Worm (Caenorhabditis elegans): ENCODE measurements around the gene T05H4.11.

Gene T05H4.11

ce11 chrV:6407587-6407986, 18.5 kb downstream of the T05H4.11 start (continued):
- TF ChIP-seq lin-13 (GFP tag; optimal IDR thresholded peaks at IDR 0.05) (no peak), mdt-29 (GFP tag; IDR thresholded peaks at IDR 0.05) (no peak), lin-38 (GFP tag; IDR thresholded peaks at IDR 0.05) (no peak)

- peak; percentile 3 for TF ChIP-seq aha-1 (tag)
- peak; percentile 17 for TF ChIP-seq nhr-28 (tag; optimal IDR thresholded peaks at IDR 0.05)
- no peak for TF ChIP-seq cey-2 (tag; optimal IDR thresholded peaks at IDR 0.05; ENCODE audit: borderline replicate concordance, insufficient read depth)
- TF ChIP-seq ztf-7 (tag; optimal IDR thresholded peaks at IDR 0.05), result no peak
- TF ChIP-seq ceh-20 (GFP tag; IDR thresholded peaks at IDR 0.05), result no peak
- TF ChIP-seq lim-7 (GFP tag; IDR thresholded peaks at IDR 0.05), result peak; percentile 19; the same call in 1 of the 2 replicates
- TF ChIP-seq lin-38 (GFP tag; IDR thresholded peaks at IDR 0.05), result peak; percentile 42
- TF ChIP-seq zfp-3 (GFP tag; conservative IDR thresholded peaks at IDR 0.05), result peak; percentile 75
- TF ChIP-seq T20F7.1 (GFP tag; optimal IDR thresholded peaks at IDR 0.05), result peak; percentile 55
- peak; percentile 77 for TF ChIP-seq aly-2 (tag; optimal IDR thresholded peaks at IDR 0.05)
- TF ChIP-seq nhr-76 (tag; optimal IDR thresholded peaks at IDR 0.05), result no peak
- no peak for TF ChIP-seq nhr-25 (tag; optimal IDR thresholded peaks at IDR 0.05; ENCODE audit: borderline replicate concordance, insufficient read depth)
- no peak for TF ChIP-seq sdz-12 (GFP tag; optimal IDR thresholded peaks at IDR 0.05)
- TF ChIP-seq nhr-6 (tag; optimal IDR thresholded peaks at IDR 0.05), result no peak
- TF ChIP-seq tra-1 (GFP tag; IDR thresholded peaks at IDR 0.05), result peak; percentile 12; the same call in 1 of the 2 replicates
- peak; percentile 55 for TF ChIP-seq nhr-10 (tag; optimal IDR thresholded peaks at IDR 0.05)
- 0 out of 2 replicates have a peak, but pooled peaks have one; percentile 16 for TF ChIP-seq lin-1 (GFP tag; IDR thresholded peaks at IDR 0.05)
- peak; percentile 49 for TF ChIP-seq nhr-77 (tag; optimal IDR thresholded peaks at IDR 0.05)
- TF ChIP-seq pha-4 (GFP tag; IDR thresholded peaks at IDR 0.05), result 0 out of 2 replicates have a peak, but pooled peaks have one; percentile 20
- TF ChIP-seq pha-4 (tag; optimal IDR thresholded peaks at IDR 0.05), result no peak
- no peak for TF ChIP-seq dpl-1 (GFP tag; optimal IDR thresholded peaks at IDR 0.05)
- no peak for TF ChIP-seq duxl-1 (tag; optimal IDR thresholded peaks at IDR 0.05; ENCODE audit: poor library complexity)
- no peak for TF ChIP-seq ctbp-1 (GFP tag; IDR thresholded peaks at IDR 0.05)
- TF ChIP-seq lsy-2 (tag; optimal IDR thresholded peaks at IDR 0.05), result no peak
- TF ChIP-seq pqm-1 (tag; optimal IDR thresholded peaks at IDR 0.05), result peak; percentile 14
- TF ChIP-seq unc-62 (GFP tag; optimal IDR thresholded peaks at IDR 0.05 in 1 of 2), result peak in 1 of 2 experiments; percentile 57
- no peak for TF ChIP-seq unc-62 (tag; optimal IDR thresholded peaks at IDR 0.05)
- TF ChIP-seq R02D3.7 (tag; optimal IDR thresholded peaks at IDR 0.05), result no peak
- TF ChIP-seq dve-1 (tag; optimal IDR thresholded peaks at IDR 0.05; ENCODE audit: insufficient read depth), result peak; percentile 59
- TF ChIP-seq Y75B8A.6 (GFP tag; IDR thresholded peaks at IDR 0.05), result peak; percentile 77
- TF ChIP-seq hmg-1.1 (GFP tag; IDR thresholded peaks at IDR 0.05), result no peak
- peak; percentile 59 for TF ChIP-seq mep-1 (tag; optimal IDR thresholded peaks at IDR 0.05)
These were observed 25.0 kb downstream of the T05H4.11 start for ce11 chrV:6400950-6401551.

ce11 chrV:6400528-6400927, 25.5 kb downstream of the T05H4.11 start:
- TF ChIP-seq egl-27 (tag; optimal IDR thresholded peaks at IDR 0.05) (no peak), daf-16 (GFP tag; optimal IDR thresholded peaks at IDR 0.05) (no peak), daf-16 (tag; optimal IDR thresholded peaks at IDR 0.05) (peak; percentile 90), pqm-1 (tag; optimal IDR thresholded peaks at IDR 0.05) (peak; percentile 51), nhr-11 (tag; optimal IDR thresholded peaks at IDR 0.05) (no peak), php-3 (GFP tag; IDR thresholded peaks at IDR 0.05) (0 out of 2 replicates have a peak, but pooled peaks have one; percentile 8), dve-1 (tag; optimal IDR thresholded peaks at IDR 0.05; ENCODE audit: insufficient read depth) (peak; percentile 41), nhr-28 (tag; optimal IDR thresholded peaks at IDR 0.05) (peak; percentile 45), T26A8.4 (GFP tag; IDR thresholded peaks at IDR 0.05) (peak; percentile 62; the same call in 1 of the 2 replicates), hlh-11 (tag; optimal IDR thresholded peaks at IDR 0.05) (peak; percentile 1)

Data from whole organism, L4 larva.